Worm (Caenorhabditis elegans) whole organism, young adult: ENCODE measurements around the gene M01H9.3.

Source experiments
- let-526 ChIP-seq: fragments of 200-800 bp; sonication (Bioruptor generic); IDR thresholded peaks from 2 replicates; pipeline ENCODE4 v1.3.6; 2022; ENCODE audit warnings: missing genetic modification reagents, missing genetic modification characterization, missing compliant biosample characterization
- unc-62 ChIP-seq: fragments of 150-350 bp; optimal IDR thresholded peaks from 2 replicates; lab custom pipeline; 2014; ENCODE audit warnings: missing biosample characterization, missing genetic modification reagents, missing genetic modification characterization
- ztf-26 ChIP-seq: sonication (generic microtip); optimal IDR thresholded peaks from 2 replicates; lab custom pipeline; 2017; ENCODE audit warnings: missing genetic modification characterization, missing compliant biosample characterization

DNA sequence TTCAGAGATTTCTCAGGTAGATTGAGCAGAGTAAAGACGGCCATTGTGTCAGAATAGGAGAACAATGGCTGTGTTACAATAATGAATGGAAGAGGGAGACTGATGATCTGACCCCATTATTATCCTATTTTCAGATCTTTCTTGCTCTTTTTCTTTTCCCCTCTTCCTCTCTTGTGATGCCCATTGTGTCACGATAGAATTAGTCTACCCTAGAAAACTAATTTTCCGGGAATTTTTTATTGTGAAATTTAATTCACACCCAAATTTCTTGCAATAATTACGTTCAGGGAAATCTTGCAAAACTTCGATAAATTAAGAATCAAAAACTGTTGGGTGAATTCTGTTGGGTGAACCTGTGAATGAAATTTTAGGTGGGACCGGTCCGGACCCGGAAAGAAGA lies 35.8 kb downstream of the M01H9.3 start, which contains the start of gene fbxb-75:
- TF ChIP-seq unc-62 (no peak), ztf-26 (tag; lab: Kevin White, UChicago) (no peak), let-526 (GFP tag; lab: Robert Waterston, UW) (no peak)
